Fruit fly (Drosophila melanogaster): ENCODE results near the gene TwdlO.

Gene TwdlO

DNA sequence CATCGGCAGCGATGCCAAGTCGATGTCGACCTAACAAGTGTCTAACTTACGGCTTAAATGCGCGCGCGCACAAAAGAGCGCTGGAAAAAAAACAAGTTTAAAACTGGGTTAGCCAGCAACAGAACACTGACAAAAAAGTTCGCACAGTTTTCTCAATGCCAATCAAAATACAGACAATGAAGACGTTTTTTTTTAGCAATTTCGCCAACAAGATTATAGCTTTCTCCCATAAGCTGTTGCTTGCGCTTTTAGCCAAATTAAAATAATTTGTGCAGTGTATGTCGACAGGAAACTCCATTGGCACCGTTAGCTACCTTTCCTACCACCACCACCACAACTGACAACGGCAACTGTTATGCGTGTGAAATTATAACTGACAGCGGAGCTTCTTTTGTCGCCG lies 28.1 kb upstream of the TwdlO start (continued):
- peak; percentile 3 for TF ChIP-seq dac (GFP tag; optimal IDR thresholded peaks at IDR 0.05)
- peak; percentile 53 for TF ChIP-seq Hr4 (GFP tag; optimal IDR thresholded peaks at IDR 0.05)

DNA sequence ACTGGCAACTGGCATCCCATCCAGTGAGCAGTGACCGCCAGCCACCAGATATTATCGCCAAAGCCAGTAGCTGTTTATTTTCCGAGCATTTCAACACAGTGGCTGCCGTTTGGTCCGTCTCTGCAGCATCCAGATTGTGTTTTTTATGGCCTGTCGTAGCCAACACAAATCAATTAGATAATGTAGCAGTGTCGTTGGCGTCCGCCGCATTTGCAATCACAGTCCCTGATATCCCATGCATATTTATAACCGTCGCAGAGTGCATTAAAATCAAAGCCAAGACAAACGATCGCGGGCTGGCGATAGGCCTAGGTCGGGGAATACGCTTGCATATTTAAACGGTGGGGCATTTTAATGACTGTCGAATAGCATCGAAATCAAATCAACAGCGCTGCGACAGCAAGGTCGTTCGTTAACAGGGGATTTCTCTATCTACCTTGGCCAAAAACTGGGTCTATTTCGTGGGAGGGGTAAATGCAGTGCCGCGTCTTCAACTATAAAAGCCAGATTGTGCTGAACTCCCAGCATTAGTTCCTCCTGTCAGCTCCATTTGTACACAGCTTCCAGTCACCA lies 13.1 kb upstream of the TwdlO start, which contains the start of gene TwdlD:
Gene TwdlD, plus strand, starts transcription at position 523 of the 573 bp plus-strand sequence.
- TF ChIP-seq Eip93F (GFP tag; optimal IDR thresholded peaks at IDR 0.05) (no peak), Met (GFP tag; optimal IDR thresholded peaks at IDR 0.05) (no peak), Lpt (GFP tag; optimal IDR thresholded peaks at IDR 0.05) (no peak), CG34406 (GFP tag; optimal IDR thresholded peaks at IDR 0.05) (no peak), Hr4 (GFP tag; optimal IDR thresholded peaks at IDR 0.05) (no peak), CG15336 (GFP tag; IDR thresholded peaks at IDR 0.05) (no peak)

DNA sequence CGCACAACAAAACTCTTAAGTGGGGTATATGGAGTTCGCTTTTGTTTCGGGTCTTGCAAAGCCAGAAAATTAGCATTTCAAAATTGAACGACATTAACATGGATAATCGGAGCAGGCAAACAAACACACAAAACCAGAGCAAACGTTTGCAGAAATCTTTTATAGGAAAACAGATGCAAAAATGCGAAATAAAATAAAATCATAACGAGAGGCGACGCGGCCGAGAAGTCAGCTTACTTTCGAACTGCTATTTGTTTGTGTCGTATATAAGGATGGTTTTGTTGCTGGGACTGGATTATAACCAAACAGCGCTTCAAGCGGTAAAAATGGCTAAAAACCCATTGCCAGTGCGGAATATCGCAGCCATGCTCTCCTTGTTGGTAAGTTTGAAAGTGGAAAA lies 9.8 kb upstream of the TwdlO start, which contains the start of gene TwdlS:
Gene TwdlS, plus strand, starts transcription at position 301 of the 400 bp plus-strand sequence.
- peak; percentile 24 for TF ChIP-seq svp (GFP tag)
- TF ChIP-seq fkh (GFP tag; optimal IDR thresholded peaks at IDR 0.05), result no peak
- TF ChIP-seq eg (GFP tag; IDR thresholded peaks at IDR 0.05), result no peak
- no peak for TF ChIP-seq CG10631 (GFP tag; optimal IDR thresholded peaks at IDR 0.05)
- no peak for TF ChIP-seq CG7368 (GFP tag; optimal IDR thresholded peaks at IDR 0.05)

DNA sequence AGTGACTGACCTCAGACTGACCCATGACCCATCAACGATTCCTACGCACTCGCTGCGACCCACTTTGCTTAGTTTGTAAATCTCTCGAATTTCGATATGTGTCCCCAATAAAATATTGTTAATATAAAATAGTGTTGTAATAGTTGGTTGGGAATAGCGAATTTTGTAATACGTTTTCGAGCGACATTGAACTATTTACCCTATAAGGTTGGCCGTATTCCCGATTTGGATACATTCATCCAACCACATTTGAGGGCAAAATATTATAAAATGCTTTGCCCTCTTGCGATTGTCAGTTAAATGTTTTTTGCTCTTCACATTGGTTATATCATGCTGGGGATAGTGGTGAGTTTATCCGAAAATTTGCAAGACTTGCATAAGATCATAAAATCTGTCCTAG lies 8.0 kb upstream of the TwdlO start, which contains the start of gene TwdlR:
Gene TwdlR, plus strand, starts transcription at position 301 of the 400 bp plus-strand sequence.
- no peak for TF ChIP-seq Eip78C (GFP tag)
- no peak for TF ChIP-seq esn (GFP tag; optimal IDR thresholded peaks at IDR 0.05)
- TF ChIP-seq svp (GFP tag), result no peak
- no peak for TF ChIP-seq CG8632 (GFP tag; optimal IDR thresholded peaks at IDR 0.05)
- no peak for TF ChIP-seq Met (GFP tag; optimal IDR thresholded peaks at IDR 0.05)
- TF ChIP-seq Sox14 (GFP tag; optimal IDR thresholded peaks at IDR 0.05), result no peak
- no peak for TF ChIP-seq CG6792 (GFP tag; optimal IDR thresholded peaks at IDR 0.05)
- no peak for TF ChIP-seq Lpt (GFP tag; optimal IDR thresholded peaks at IDR 0.05)

DNA sequence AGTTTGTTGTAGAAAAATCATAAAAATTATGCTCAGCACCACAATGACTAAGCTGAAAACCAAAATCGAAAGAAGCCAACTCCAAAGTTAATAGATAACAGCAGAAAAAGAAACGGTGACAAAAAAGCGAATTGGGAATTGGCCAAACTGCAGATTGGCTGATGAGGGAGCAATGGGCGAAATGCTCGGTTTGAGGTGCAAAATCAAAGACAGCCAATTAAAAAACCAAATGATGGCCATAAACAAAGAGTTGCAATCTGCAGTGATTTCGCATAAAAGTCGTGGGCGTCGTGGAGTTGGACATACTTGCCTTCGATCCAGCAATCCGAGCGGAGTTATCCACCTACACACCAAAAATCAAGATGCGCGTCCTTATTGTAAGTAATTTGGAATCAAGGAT lies 6.9 kb upstream of the TwdlO start, which contains the start of gene TwdlH:
Gene TwdlH, plus strand, starts transcription at position 301 of the 400 bp plus-strand sequence.
- TF ChIP-seq CG10669 (GFP tag; optimal IDR thresholded peaks at IDR 0.05) (no peak), Eip93F (GFP tag; optimal IDR thresholded peaks at IDR 0.05) (no peak), CG4318 (GFP tag; optimal IDR thresholded peaks at IDR 0.05) (no peak), fd59A (GFP tag; optimal IDR thresholded peaks at IDR 0.05) (no peak), esn (GFP tag; optimal IDR thresholded peaks at IDR 0.05) (no peak), CG3032 (tag; optimal IDR thresholded peaks at IDR 0.05) (no peak), net (GFP tag; optimal IDR thresholded peaks at IDR 0.05) (no peak), Smox (GFP tag; optimal IDR thresholded peaks at IDR 0.05) (no peak), Sox14 (GFP tag; optimal IDR thresholded peaks at IDR 0.05) (no peak), CG11294 (GFP tag; IDR thresholded peaks at IDR 0.05) (no peak), Blimp-1 (GFP tag; optimal IDR thresholded peaks at IDR 0.05) (no peak), cyc (GFP tag; optimal IDR thresholded peaks at IDR 0.05) (no peak), eg (GFP tag; IDR thresholded peaks at IDR 0.05) (no peak), dsx (GFP tag; optimal IDR thresholded peaks at IDR 0.05; ENCODE audit: poor library complexity, severe bottlenecking) (no peak), Ets21C (GFP tag; optimal IDR thresholded peaks at IDR 0.05) (no peak)

DNA sequence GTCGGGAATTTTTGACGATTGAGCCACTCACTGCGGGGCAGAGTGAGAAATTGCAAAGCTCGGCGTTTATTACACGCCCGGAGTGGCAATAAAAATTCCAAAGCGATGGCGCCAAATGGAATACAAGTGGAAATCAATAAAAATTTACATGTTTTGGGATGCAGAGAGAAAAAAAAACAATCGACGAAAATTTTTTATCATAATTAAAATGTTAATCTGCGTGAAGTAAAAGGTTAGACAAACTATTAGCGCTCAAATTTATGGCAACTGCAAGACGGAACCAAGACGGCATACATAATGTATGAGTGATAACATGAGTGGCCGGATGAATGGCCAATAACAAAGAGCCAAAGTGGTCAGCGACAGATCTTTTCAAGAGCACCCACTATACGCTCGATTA lies 6.5 kb upstream of the TwdlO start:
- no peak for TF ChIP-seq CG32006 (GFP tag; optimal IDR thresholded peaks at IDR 0.05)
- TF ChIP-seq esn (GFP tag; optimal IDR thresholded peaks at IDR 0.05), result no peak
- TF ChIP-seq OdsH (GFP tag; optimal IDR thresholded peaks at IDR 0.05), result no peak
- TF ChIP-seq Met (GFP tag; optimal IDR thresholded peaks at IDR 0.05), result no peak
- no peak for TF ChIP-seq topi (GFP tag; optimal IDR thresholded peaks at IDR 0.05)
- TF ChIP-seq Hr4 (GFP tag; optimal IDR thresholded peaks at IDR 0.05), result no peak
- TF ChIP-seq CG8119 (GFP tag; IDR thresholded peaks at IDR 0.05), result no peak
- TF ChIP-seq fd85E (GFP tag; optimal IDR thresholded peaks at IDR 0.05), result no peak
- no peak for TF ChIP-seq CG6163 (GFP tag; IDR thresholded peaks at IDR 0.05)
- no peak for TF ChIP-seq svp (GFP tag)
- TF ChIP-seq Eip75B (GFP tag; optimal IDR thresholded peaks at IDR 0.05), result no peak
- TF ChIP-seq CG11294 (GFP tag; IDR thresholded peaks at IDR 0.05), result no peak
- TF ChIP-seq fkh (GFP tag; optimal IDR thresholded peaks at IDR 0.05), result no peak
- no peak for TF ChIP-seq CG10669 (GFP tag; optimal IDR thresholded peaks at IDR 0.05)
- TF ChIP-seq Blimp-1 (GFP tag; optimal IDR thresholded peaks at IDR 0.05), result no peak
- TF ChIP-seq CG8632 (GFP tag; optimal IDR thresholded peaks at IDR 0.05), result no peak
- no peak for TF ChIP-seq lz (GFP tag; optimal IDR thresholded peaks at IDR 0.05)
- TF ChIP-seq CG10631 (GFP tag; optimal IDR thresholded peaks at IDR 0.05), result no peak
- no peak for TF ChIP-seq CG6792 (GFP tag; optimal IDR thresholded peaks at IDR 0.05)
- TF ChIP-seq CG6854 (GFP tag; optimal IDR thresholded peaks at IDR 0.05), result no peak

Data from whole organism, prepupa.